Fruit fly (Drosophila melanogaster) Kc167 (cell line): ENCODE results near the gene CG32599.

Source experiments
- insv ChIP-seq: fragments of >200 bp; optimal IDR thresholded peaks from 3 replicates; lab custom pipeline; 2018; ENCODE audit warnings: missing external identifiers
- ttk ChIP-seq: sonication (Bioruptor generic); optimal IDR thresholded peaks from 2 replicates; lab custom pipeline; 2017; ENCODE audit warnings: missing external identifiers

dm6 chrX:14212147-14212792 is 31.2 kb upstream of the CG32599 start:
- TF ChIP-seq ttk (lab: Kevin White, UChicago) = no peak
- TF ChIP-seq insv (lab: Kevin White, UChicago) = no peak
